Worm (Caenorhabditis elegans) whole organism, young adult: ENCODE measurements around the gene fip-5.

Experiments
- athp-1 ChIP-seq: sonication (generic microtip); optimal IDR thresholded peaks from 2 replicates; lab custom pipeline; 2017; ENCODE audit warnings: mild to moderate bottlenecking, missing genetic modification characterization, missing compliant biosample characterization
- ceh-91 ChIP-seq: fragments of 200-800 bp; sonication (Bioruptor generic); IDR thresholded peaks from 2 replicates; pipeline ENCODE4 v1.3.6; 2022; ENCODE audit warnings: missing genetic modification reagents, missing genetic modification characterization, missing compliant biosample characterization
- dpl-1 ChIP-seq: fragments of 150-350 bp; optimal IDR thresholded peaks from 2 replicates; lab custom pipeline; 2014; ENCODE audit warnings: missing biosample characterization, missing genetic modification reagents, missing genetic modification characterization
- hrde-1 ChIP-seq: sonication (generic microtip); optimal IDR thresholded peaks from 2 replicates; lab custom pipeline; 2016; ENCODE audit warnings: missing genetic modification characterization, mild to moderate bottlenecking, missing compliant biosample characterization, moderate library complexity, missing genotype, missing genetic modification reagents, borderline replicate concordance
- let-607 ChIP-seq, 2 experiments: fragments of 200-800 bp in 1 of 2; sonication (Bioruptor generic) in 1 of 2; sonication (generic microtip) in 1 of 2; optimal IDR thresholded peaks; 2 replicates each; lab custom pipeline; 2016 to 2018; ENCODE audit warnings: mild to moderate bottlenecking in 2 of 2, missing compliant biosample characterization in 2 of 2, missing genetic modification characterization in 2 of 2, moderate library complexity in 2 of 2, missing genotype in 1 of 2
- nhr-179 ChIP-seq: sonication (generic microtip); optimal IDR thresholded peaks from 2 replicates; lab custom pipeline; 2016; ENCODE audit warnings: mild to moderate bottlenecking, missing genetic modification characterization, missing compliant biosample characterization

DNA sequence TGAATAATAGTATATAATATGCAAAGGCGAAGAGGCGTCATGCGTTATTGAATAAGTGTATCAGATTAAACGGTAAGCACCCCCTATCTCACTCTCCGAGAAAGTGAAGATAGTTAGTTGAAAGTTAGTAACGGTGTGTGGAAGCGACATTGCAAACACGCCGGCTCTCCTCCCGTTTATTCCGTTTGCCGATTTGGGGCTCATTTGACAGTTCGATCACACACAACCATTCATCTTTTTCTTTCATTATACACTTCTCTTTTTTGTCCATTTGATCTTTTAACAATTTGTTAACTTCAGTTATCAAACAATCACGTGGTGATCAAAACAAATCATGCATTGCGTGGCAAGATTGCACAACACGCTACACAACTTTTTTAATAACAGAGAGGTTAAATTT lies 23.2 kb upstream of the fip-5 start, which contains the start of gene slc-9B.1:
- TF ChIP-seq athp-1 (tag; lab: Kevin White, UChicago) = no peak
- TF ChIP-seq nhr-179 (tag; lab: Kevin White, UChicago) = no peak
- TF ChIP-seq let-607 (tag; optimal IDR thresholded peaks at IDR 0.05; lab: Kevin White, UChicago) = no peak
- no peak for TF ChIP-seq dpl-1 (GFP tag; lab: Kevin White, UChicago)
- no peak for TF ChIP-seq ceh-91 (GFP tag; lab: Robert Waterston, UW)
- no peak for TF ChIP-seq hrde-1
